Worm (Caenorhabditis elegans) whole organism, L4 larva: ENCODE data around the gene set-2.

Experiments
- D1046.2 ChIP-seq: fragments of 200-800 bp; sonication (Bioruptor generic); IDR thresholded peaks from 2 replicates; pipeline ENCODE4 v1.3.6; 2022; ENCODE audit warnings: missing genetic modification characterization, missing compliant biosample characterization
- F44E2.7 ChIP-seq: fragments of 200-800 bp; sonication (Bioruptor generic); IDR thresholded peaks from 2 replicates; pipeline ENCODE4 v2.1.2; 2022; ENCODE audit warnings: missing genetic modification characterization, missing compliant biosample characterization
- R02D3.7 ChIP-seq: fragments of 150-350 bp; sonication (generic microtip); optimal IDR thresholded peaks from 3 replicates; lab custom pipeline; 2014; ENCODE audit warnings: missing biosample characterization, missing genetic modification characterization
- T20F7.1 ChIP-seq: fragments of 200-800 bp; sonication (Bioruptor generic); optimal IDR thresholded peaks from 2 replicates; lab custom pipeline; 2018; ENCODE audit warnings: mild to moderate bottlenecking, missing genetic modification characterization, missing compliant biosample characterization
- T26A8.4 ChIP-seq: fragments of 200-800 bp; sonication (Bioruptor generic); IDR thresholded peaks from 2 replicates; pipeline ENCODE4 v1.3.6; 2022; ENCODE audit warnings: missing genetic modification characterization, missing compliant biosample characterization
- Y48G9A.11 ChIP-seq: fragments of 200-800 bp; sonication (Bioruptor generic); IDR thresholded peaks from 2 replicates; pipeline ENCODE4 v1.3.6; 2022; ENCODE audit warnings: missing genetic modification reagents, missing genetic modification characterization, missing compliant biosample characterization
- Y75B8A.6 ChIP-seq: fragments of 200-800 bp; sonication (Bioruptor generic); IDR thresholded peaks from 2 replicates; pipeline ENCODE4 v1.3.6; 2022; ENCODE audit warnings: missing genetic modification reagents, missing genetic modification characterization, missing compliant biosample characterization
- ZK337.2 ChIP-seq: fragments of 200-800 bp; sonication (Bioruptor generic); IDR thresholded peaks from 2 replicates; pipeline ENCODE4 v1.3.6; 2022; ENCODE audit warnings: missing genetic modification reagents, missing genetic modification characterization, missing compliant biosample characterization
- aha-1 ChIP-seq: fragments of 150-350 bp; peaks from one replicate; lab custom pipeline; 2014; ENCODE audit warnings: missing biosample characterization, missing genetic modification characterization
- ama-1 ChIP-seq: fragments of 150-350 bp; optimal IDR thresholded peaks from 2 replicates; lab custom pipeline; 2014; ENCODE audit warnings: inconsistent platforms, mixed read lengths
- arid-1 ChIP-seq: fragments of 200-800 bp; sonication (Bioruptor generic); conservative IDR thresholded peaks from 2 replicates; pipeline ENCODE4 v1.3.6; 2022; ENCODE audit warnings: missing genetic modification reagents, missing genetic modification characterization, missing compliant biosample characterization
- attf-4 ChIP-seq: sonication (generic microtip); optimal IDR thresholded peaks from 3 replicates; lab custom pipeline; 2017; ENCODE audit warnings: missing biosample characterization, missing genetic modification characterization
- ceh-28 ChIP-seq: fragments of 150-350 bp; optimal IDR thresholded peaks from 2 replicates; lab custom pipeline; 2014; ENCODE audit warnings: missing biosample characterization, missing genetic modification reagents, missing genetic modification characterization
- ceh-32 ChIP-seq: sonication (generic microtip); optimal IDR thresholded peaks from 2 replicates; lab custom pipeline; 2016; ENCODE audit warnings: mild to moderate bottlenecking, missing genetic modification characterization, missing compliant biosample characterization; ENCODE audit not compliant: poor library complexity
- ceh-44 ChIP-seq: fragments of 200-800 bp; sonication (Bioruptor generic); IDR thresholded peaks from 2 replicates; pipeline ENCODE4 v1.3.6; 2022; ENCODE audit warnings: missing genetic modification reagents, missing genetic modification characterization, missing compliant biosample characterization
- cey-2 ChIP-seq: sonication (generic microtip); optimal IDR thresholded peaks from 3 replicates; lab custom pipeline; 2017; ENCODE audit warnings: missing genetic modification characterization, mild to moderate bottlenecking, missing compliant biosample characterization, antibody characterized with exemption, borderline replicate concordance; ENCODE audit not compliant: insufficient read depth
- ctbp-1 ChIP-seq: fragments of 200-800 bp; sonication (Bioruptor generic); IDR thresholded peaks from 2 replicates; pipeline ENCODE4 v1.3.6; 2022; ENCODE audit warnings: missing genetic modification reagents, missing genetic modification characterization, missing compliant biosample characterization
- daf-12 ChIP-seq: fragments of 150-350 bp; optimal IDR thresholded peaks from 2 replicates; lab custom pipeline; 2014; ENCODE audit warnings: missing biosample characterization, missing genetic modification reagents, missing genetic modification characterization
- daf-16 ChIP-seq, 3 experiments: sonication (generic microtip); optimal IDR thresholded peaks; 2 replicates each; lab custom pipeline; 2016 to 2017; ENCODE audit warnings: missing genetic modification characterization in 3 of 3, missing genetic modification reagents in 3 of 3, mild to moderate bottlenecking in 2 of 3, missing compliant biosample characterization in 2 of 3, missing biosample characterization in 1 of 3, moderate library complexity in 1 of 3
- dmd-6 ChIP-seq: fragments of 200-800 bp; sonication (Bioruptor generic); IDR thresholded peaks from 2 replicates; pipeline ENCODE4 v1.3.6; 2022; ENCODE audit warnings: missing genetic modification reagents, missing genetic modification characterization, missing compliant biosample characterization
- dpl-1 ChIP-seq: fragments of 150-350 bp; optimal IDR thresholded peaks from 2 replicates; lab custom pipeline; 2014; ENCODE audit warnings: missing biosample characterization, missing genetic modification reagents, missing genetic modification characterization
- fos-1 ChIP-seq: fragments of 150-350 bp; optimal IDR thresholded peaks from 2 replicates; lab custom pipeline; 2014; ENCODE audit warnings: missing biosample characterization, missing genetic modification characterization
- hif-1 ChIP-seq, 2 experiments: sonication (generic microtip); optimal IDR thresholded peaks; 2 replicates each; lab custom pipeline; 2016 to 2017; ENCODE audit warnings: missing compliant biosample characterization in 2 of 2, missing genetic modification characterization in 2 of 2, missing genetic modification reagents in 2 of 2, missing genotype in 2 of 2, mild to moderate bottlenecking in 1 of 2
- jun-1 ChIP-seq: fragments of 150-350 bp; optimal IDR thresholded peaks from 2 replicates; lab custom pipeline; 2014; ENCODE audit warnings: missing biosample characterization, missing genetic modification reagents, missing genetic modification characterization
- lim-7 ChIP-seq: fragments of 200-800 bp; sonication (Bioruptor generic); IDR thresholded peaks from 2 replicates; pipeline ENCODE4 v1.3.6; 2022; ENCODE audit warnings: missing genetic modification characterization, missing compliant biosample characterization
- lin-38 ChIP-seq: fragments of 200-800 bp; sonication (Bioruptor generic); IDR thresholded peaks from 2 replicates; pipeline ENCODE4 v1.3.6; 2022; ENCODE audit warnings: missing genetic modification reagents, missing genetic modification characterization, missing compliant biosample characterization
- lir-3 ChIP-seq: sonication (generic microtip); optimal IDR thresholded peaks from 2 replicates; lab custom pipeline; 2016; ENCODE audit warnings: mild to moderate bottlenecking, missing genetic modification characterization, missing compliant biosample characterization
- lsy-2 ChIP-seq, 2 experiments: fragments of 150-350 bp in 1 of 2; sonication (generic microtip) in 1 of 2; optimal IDR thresholded peaks; 2 replicates each; lab custom pipeline; 2014 to 2017; ENCODE audit warnings: missing biosample characterization in 2 of 2, missing genetic modification characterization in 2 of 2
- madf-9 ChIP-seq: fragments of 200-800 bp; sonication (Bioruptor generic); conservative IDR thresholded peaks from 2 replicates; pipeline ENCODE4 v1.3.6; 2022; ENCODE audit warnings: missing genetic modification reagents, missing genetic modification characterization, missing compliant biosample characterization
- mdl-1 ChIP-seq, 2 experiments: fragments of 150-350 bp in 1 of 2; sonication (generic microtip) in 1 of 2; optimal IDR thresholded peaks; 2 replicates each; lab custom pipeline; 2014 to 2017; ENCODE audit warnings: missing biosample characterization in 2 of 2, missing genetic modification characterization in 2 of 2
- mes-2 ChIP-seq: sonication (generic microtip); optimal IDR thresholded peaks from 2 replicates; lab custom pipeline; 2016; ENCODE audit warnings: missing genotype, mild to moderate bottlenecking, missing genetic modification characterization, missing compliant biosample characterization; ENCODE audit not compliant: poor library complexity, severe bottlenecking
- mxl-2 ChIP-seq: fragments of 200-800 bp; sonication (Bioruptor generic); conservative IDR thresholded peaks from 2 replicates; pipeline ENCODE4 v1.3.6; 2022; ENCODE audit warnings: missing genetic modification reagents, missing genetic modification characterization, missing compliant biosample characterization
- nhr-10 ChIP-seq: fragments of 150-350 bp; optimal IDR thresholded peaks from 2 replicates; lab custom pipeline; 2014; ENCODE audit warnings: missing biosample characterization, missing genetic modification characterization
- nhr-11 ChIP-seq: fragments of 150-350 bp; optimal IDR thresholded peaks from 2 replicates; lab custom pipeline; 2014; ENCODE audit warnings: missing biosample characterization, missing genetic modification characterization
- nhr-111 ChIP-seq: fragments of 200-800 bp; sonication (Bioruptor generic); optimal IDR thresholded peaks from 2 replicates; lab custom pipeline; 2018; ENCODE audit warnings: mild to moderate bottlenecking, missing genetic modification characterization, missing compliant biosample characterization
- nhr-237 ChIP-seq: sonication (generic microtip); optimal IDR thresholded peaks from 2 replicates; lab custom pipeline; 2017; ENCODE audit warnings: missing biosample characterization, missing genetic modification characterization
- nhr-48 ChIP-seq: sonication (generic microtip); optimal IDR thresholded peaks from 2 replicates; lab custom pipeline; 2016; ENCODE audit warnings: mild to moderate bottlenecking, missing genetic modification characterization, missing compliant biosample characterization
- nhr-6 ChIP-seq: fragments of 150-350 bp; optimal IDR thresholded peaks from 2 replicates; lab custom pipeline; 2014; ENCODE audit warnings: missing biosample characterization, missing genetic modification characterization
- nhr-77 ChIP-seq: fragments of 150-350 bp; optimal IDR thresholded peaks from 2 replicates; lab custom pipeline; 2014; ENCODE audit warnings: missing biosample characterization, missing genetic modification characterization
- sdz-12 ChIP-seq: fragments of 200-800 bp; sonication (Bioruptor generic); optimal IDR thresholded peaks from 2 replicates; lab custom pipeline; 2018; ENCODE audit warnings: mild to moderate bottlenecking, missing genetic modification characterization, missing compliant biosample characterization
- skn-1 ChIP-seq: fragments of 150-350 bp; optimal IDR thresholded peaks from 2 replicates; lab custom pipeline; 2014; ENCODE audit warnings: missing biosample characterization, missing genetic modification characterization
- snpc-1.2 ChIP-seq: fragments of 200-800 bp; sonication (Bioruptor generic); IDR thresholded peaks from 2 replicates; pipeline ENCODE4 v1.3.6; 2022; ENCODE audit warnings: missing genetic modification reagents, missing genetic modification characterization, missing compliant biosample characterization
- spr-1 ChIP-seq: sonication (generic microtip); optimal IDR thresholded peaks from 2 replicates; lab custom pipeline; 2016; ENCODE audit warnings: mild to moderate bottlenecking, missing genetic modification characterization, missing compliant biosample characterization
- tag-97 ChIP-seq: fragments of 200-800 bp; sonication (Bioruptor generic); IDR thresholded peaks from 2 replicates; pipeline ENCODE4 v1.3.6; 2022; ENCODE audit warnings: missing genetic modification characterization, missing compliant biosample characterization
- tra-1 ChIP-seq: fragments of 200-800 bp; sonication (Bioruptor generic); IDR thresholded peaks from 2 replicates; pipeline ENCODE4 v1.3.6; 2022; ENCODE audit warnings: missing genetic modification reagents, missing genetic modification characterization, missing compliant biosample characterization
- unc-130 ChIP-seq: sonication (generic microtip); optimal IDR thresholded peaks from 2 replicates; lab custom pipeline; 2016; ENCODE audit warnings: missing genetic modification reagents, missing genetic modification characterization, missing compliant biosample characterization
- unc-62 ChIP-seq, 3 experiments: fragments of 150-350 bp in 1 of 3; sonication (generic microtip); optimal IDR thresholded peaks in 2 of 3; peaks in 1 of 3; 1 replicate in 1 of 3; 2 replicates in 2 of 3; lab custom pipeline; 2014 to 2017; ENCODE audit warnings: missing biosample characterization in 3 of 3, missing genetic modification characterization in 3 of 3, missing genetic modification reagents in 3 of 3, missing genotype in 1 of 3

The set-2 gene

DNA sequence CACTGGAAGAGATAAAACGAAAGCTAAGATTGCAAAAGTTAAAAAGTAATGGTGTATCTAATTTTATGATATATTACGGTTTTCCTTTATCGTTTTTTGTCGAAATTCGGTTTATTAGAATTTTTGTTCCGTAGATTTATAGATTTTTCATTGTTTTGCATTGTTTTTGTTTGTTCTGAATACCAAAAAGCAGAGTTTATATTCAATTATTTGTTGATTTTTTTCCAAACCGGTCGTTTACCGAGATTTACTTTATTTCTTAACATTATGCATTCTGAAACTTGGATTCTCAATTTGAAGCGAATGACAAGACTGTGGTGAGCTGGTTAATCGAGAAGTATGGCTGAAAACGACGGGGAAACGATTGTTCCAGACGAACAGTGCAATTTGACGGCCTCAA, 7.0 kb upstream of the set-2 start, which contains the start of gene fsn-1:
Gene fsn-1, plus strand, starts transcription at position 301 of the 400 bp plus-strand sequence.
- TF ChIP-seq snpc-1.2 (GFP tag; lab: Robert Waterston, UW) (no peak), aha-1 (tag; lab: Kevin White, UChicago) (peak; percentile 72)

DNA sequence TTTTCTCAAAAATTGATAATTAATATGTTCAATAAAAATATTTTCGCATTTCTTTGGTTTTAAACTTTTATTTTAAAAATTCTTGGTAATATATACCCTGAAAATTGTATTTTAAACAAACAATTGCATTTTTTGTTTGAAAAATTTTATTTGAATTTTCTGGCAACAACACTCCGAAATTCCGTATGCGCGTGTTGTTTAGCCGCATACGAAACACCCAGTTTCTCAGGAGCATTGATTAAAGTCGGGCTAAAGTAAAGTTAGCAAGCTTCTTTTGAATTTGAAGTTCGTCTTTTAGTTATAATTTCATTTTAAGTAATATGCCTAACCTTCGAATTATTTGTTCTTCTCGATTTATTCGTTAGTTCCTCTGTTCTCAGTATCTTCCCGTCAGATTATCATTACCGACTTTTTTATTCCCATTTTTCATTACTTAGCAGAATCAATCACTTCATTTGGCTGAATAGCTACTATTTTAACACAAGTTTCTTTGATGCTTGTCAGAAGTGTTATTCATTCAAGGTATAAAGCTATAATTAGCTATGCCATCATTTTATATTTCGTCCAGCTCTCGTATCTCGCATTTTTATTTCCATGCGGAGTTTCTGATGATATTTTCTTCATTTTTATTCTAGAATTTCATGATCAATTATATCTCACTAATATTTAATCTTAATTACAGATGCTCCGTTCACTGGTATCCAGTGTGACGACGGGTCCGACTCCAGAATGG, 5.1 kb upstream of the set-2 start, which contains the start of gene mrps-18C:
Gene mrps-18C, plus strand, starts transcription at position 683 of the 733 bp plus-strand sequence.
- no peak for TF ChIP-seq tra-1
- no peak for TF ChIP-seq lin-38
- TF ChIP-seq F44E2.7, result no peak
- no peak for TF ChIP-seq ctbp-1 (GFP tag; lab: Robert Waterston, UW)
- TF ChIP-seq unc-130 (GFP tag; lab: Kevin White, UChicago), result no peak
- TF ChIP-seq fos-1 (tag; lab: Kevin White, UChicago), result no peak
- no peak for TF ChIP-seq madf-9 (GFP tag; lab: Robert Waterston, UW)
- no peak for TF ChIP-seq hif-1 (tag; optimal IDR thresholded peaks at IDR 0.05; lab: Kevin White, UChicago)
- peak; percentile 59 for TF ChIP-seq mes-2 (tag; lab: Kevin White, UChicago)
- TF ChIP-seq daf-12 (tag; lab: Kevin White, UChicago), result no peak
- TF ChIP-seq ceh-32, result no peak
- no peak for TF ChIP-seq ceh-44
- TF ChIP-seq ZK337.2, result no peak
- TF ChIP-seq nhr-48 (tag; lab: Kevin White, UChicago), result no peak
- no peak for TF ChIP-seq R02D3.7 (tag; lab: Kevin White, UChicago)
- no peak for TF ChIP-seq lir-3 (tag; lab: Kevin White, UChicago)
- no peak for TF ChIP-seq mxl-2
- TF ChIP-seq attf-4 (tag; lab: Kevin White, UChicago), result no peak
- no peak for TF ChIP-seq cey-2
- TF ChIP-seq Y48G9A.11, result peak; percentile 60; the same call in 1 of the 2 replicates
- no peak for TF ChIP-seq ama-1
- TF ChIP-seq spr-1 (tag; lab: Kevin White, UChicago), result no peak
- peak; percentile 40 for TF ChIP-seq dpl-1
- no peak for TF ChIP-seq tag-97 (GFP tag; lab: Robert Waterston, UW)
- peak in 1 of 2 experiments; percentile 52 for TF ChIP-seq lsy-2 (tag; optimal IDR thresholded peaks at IDR 0.05; lab: Kevin White, UChicago)
- no peak for TF ChIP-seq daf-16 (GFP tag; optimal IDR thresholded peaks at IDR 0.05; lab: Kevin White, UChicago)
- TF ChIP-seq daf-16 (tag; optimal IDR thresholded peaks at IDR 0.05; lab: Kevin White, UChicago), result no peak
- no peak for TF ChIP-seq skn-1 (tag; lab: Kevin White, UChicago)
- no peak for TF ChIP-seq jun-1 (tag; lab: Kevin White, UChicago)
- no peak for TF ChIP-seq T26A8.4 (GFP tag; lab: Robert Waterston, UW)
- no peak for TF ChIP-seq D1046.2 (GFP tag; lab: Robert Waterston, UW)
- no peak for TF ChIP-seq arid-1 (GFP tag; lab: Robert Waterston, UW)
- TF ChIP-seq nhr-6 (tag; lab: Kevin White, UChicago), result no peak
- TF ChIP-seq lim-7 (GFP tag; lab: Robert Waterston, UW), result no peak
- TF ChIP-seq unc-62 (GFP tag; optimal IDR thresholded peaks at IDR 0.05 in 1 of 2; lab: Kevin White, UChicago), result peak in 1 of 2 experiments; percentile 28
- no peak for TF ChIP-seq unc-62 (tag; optimal IDR thresholded peaks at IDR 0.05; lab: Kevin White, UChicago)
- peak; percentile 93 for TF ChIP-seq T20F7.1 (GFP tag; lab: Kevin White, UChicago)
- no peak for TF ChIP-seq Y75B8A.6 (GFP tag; lab: Robert Waterston, UW)
- no peak for TF ChIP-seq nhr-11 (tag; lab: Kevin White, UChicago)
- TF ChIP-seq nhr-237 (tag; lab: Kevin White, UChicago), result no peak
- no peak for TF ChIP-seq sdz-12 (GFP tag; lab: Kevin White, UChicago)
- no peak for TF ChIP-seq nhr-10 (tag; lab: Kevin White, UChicago)
- TF ChIP-seq ceh-28 (tag; lab: Kevin White, UChicago), result no peak
- TF ChIP-seq nhr-77 (tag; lab: Kevin White, UChicago), result no peak
- TF ChIP-seq mdl-1 (tag; optimal IDR thresholded peaks at IDR 0.05; lab: Kevin White, UChicago), result no peak
- TF ChIP-seq dmd-6 (GFP tag; lab: Robert Waterston, UW), result no peak
- TF ChIP-seq nhr-111, result no peak
